Worm (Caenorhabditis elegans) whole organism, L3 larva: ENCODE measurements around the gene msp-113.
"Not testable (repeated sequence)": the region's sequence is repeated elsewhere in the genome, so short reads cannot be mapped to it uniquely, and the experiment has no call there.

Source experiments
- aly-2 ChIP-seq: fragments of 150-350 bp; optimal IDR thresholded peaks from 2 replicates; lab custom pipeline; 2014; ENCODE audit warnings: missing biosample characterization, missing genetic modification characterization
- fos-1 ChIP-seq: fragments of 150-350 bp; optimal IDR thresholded peaks from 2 replicates; lab custom pipeline; 2014; ENCODE audit warnings: missing biosample characterization, missing genetic modification characterization
- jun-1 ChIP-seq: fragments of 150-350 bp; optimal IDR thresholded peaks from 2 replicates; lab custom pipeline; 2014; ENCODE audit warnings: missing biosample characterization, missing genetic modification reagents, missing genetic modification characterization
- mdl-1 ChIP-seq: fragments of 150-350 bp; optimal IDR thresholded peaks from 2 replicates; lab custom pipeline; 2014; ENCODE audit warnings: missing biosample characterization, missing genetic modification characterization
- nhr-11 ChIP-seq: fragments of 150-350 bp; optimal IDR thresholded peaks from 2 replicates; lab custom pipeline; 2014; ENCODE audit warnings: missing biosample characterization, missing genetic modification characterization
- nhr-12 ChIP-seq: fragments of 150-350 bp; optimal IDR thresholded peaks from 2 replicates; lab custom pipeline; 2014; ENCODE audit warnings: missing biosample characterization, missing genetic modification characterization
- nhr-237 ChIP-seq: fragments of 150-350 bp; optimal IDR thresholded peaks from 2 replicates; lab custom pipeline; 2014; ENCODE audit warnings: missing biosample characterization, missing genetic modification characterization
- nhr-67 ChIP-seq: fragments of 150-350 bp; optimal IDR thresholded peaks from 2 replicates; lab custom pipeline; 2014; ENCODE audit warnings: missing biosample characterization, missing genetic modification characterization
- ztf-11 ChIP-seq: fragments of 150-350 bp; optimal IDR thresholded peaks from 2 replicates; lab custom pipeline; 2014; ENCODE audit warnings: missing biosample characterization, missing genetic modification characterization

DNA sequence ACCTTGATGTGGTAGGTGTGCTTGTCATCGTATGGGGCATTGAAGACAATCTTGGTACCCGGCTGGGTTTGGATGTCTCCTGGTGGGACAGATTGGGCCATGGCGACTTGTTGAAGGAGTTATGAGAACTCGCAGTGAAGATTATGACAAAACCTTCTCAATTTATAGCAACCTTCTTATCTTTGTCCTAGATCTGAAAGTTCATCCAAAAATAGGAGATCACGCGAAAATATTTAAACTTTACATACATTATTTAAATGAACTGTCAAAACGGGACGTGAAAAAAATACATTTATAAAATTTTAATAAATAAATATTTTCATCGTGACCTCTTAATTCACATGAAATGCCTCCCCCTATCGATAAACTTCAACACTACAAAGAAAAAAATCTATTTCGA lies 15.2 kb downstream of the msp-113 start, which contains the start of the genes msp-59 and ZK354.2:
- TF ChIP-seq nhr-67 (tag; lab: Kevin White, UChicago); nhr-237; ztf-11 (tag; lab: Kevin White, UChicago); fos-1; nhr-11 (tag; lab: Kevin White, UChicago); jun-1; nhr-12 (tag; lab: Kevin White, UChicago); mdl-1 (tag; lab: Kevin White, UChicago); aly-2 (tag; lab: Kevin White, UChicago): not testable (repeated sequence)
